Worm (Caenorhabditis elegans): ENCODE data around the gene hlh-32.

DNA sequence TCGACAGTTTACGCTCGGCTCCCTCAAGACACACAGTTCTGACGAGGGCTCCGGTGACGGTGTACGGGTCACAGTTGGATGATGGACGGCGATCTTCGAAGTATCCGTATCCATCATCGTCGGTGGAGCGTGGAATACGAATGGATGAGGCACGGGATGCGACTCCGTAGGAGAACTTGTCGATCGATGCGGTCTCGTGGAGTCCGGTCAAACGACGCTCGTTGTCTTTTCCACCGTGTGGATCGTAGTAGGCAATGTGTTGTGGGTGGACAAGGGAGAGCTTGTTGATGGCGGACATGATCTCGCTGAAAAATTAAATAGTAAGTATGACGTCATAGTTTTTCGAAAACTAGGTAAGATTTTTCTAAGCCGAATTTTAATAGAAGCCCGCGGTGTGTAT is 35.7 kb downstream of the hlh-32 start:
- no peak for TF ChIP-seq lsy-2 (tag; optimal IDR thresholded peaks at IDR 0.05)
- no peak for TF ChIP-seq unc-62 (GFP tag; optimal IDR thresholded peaks at IDR 0.05)
- TF ChIP-seq blmp-1 (tag; optimal IDR thresholded peaks at IDR 0.05): no peak
- no peak for TF ChIP-seq nhr-12 (tag; optimal IDR thresholded peaks at IDR 0.05)
- no peak for TF ChIP-seq mep-1 (tag; optimal IDR thresholded peaks at IDR 0.05)
- no peak for TF ChIP-seq ztf-11 (tag; optimal IDR thresholded peaks at IDR 0.05)
- no peak for TF ChIP-seq lin-13 (tag; optimal IDR thresholded peaks at IDR 0.05)
- TF ChIP-seq cnd-1 (tag; optimal IDR thresholded peaks at IDR 0.05): no peak
- no peak for TF ChIP-seq nhr-2 (tag; optimal IDR thresholded peaks at IDR 0.05)
